Fruit fly (Drosophila melanogaster) whole organism, wandering third instar larva: ENCODE data around the gene Tlk.

Source experiments
- Abd-B ChIP-seq: fragments of >200 bp; optimal IDR thresholded peaks from 2 replicates; lab custom pipeline; 2017; ENCODE audit warnings: missing biosample characterization, missing genetic modification characterization
- h ChIP-seq: fragments of 200-800 bp; sonication (Bioruptor generic); optimal IDR thresholded peaks from 3 replicates; lab custom pipeline; 2016; ENCODE audit warnings: missing biosample characterization, mild to moderate bottlenecking, missing genetic modification characterization

dm6 chrX:3742723-3743004 is 22.9 kb downstream of the Tlk start:
- TF ChIP-seq Abd-B (GFP tag; lab: Kevin White, UChicago) (no peak), h (GFP tag; lab: Kevin White, UChicago) (no peak)
